Worm (Caenorhabditis elegans) whole organism, L1 larva: ENCODE results near the gene npr-41.

Experiments used
- Y116A8C.19 ChIP-seq: sonication (generic microtip); optimal IDR thresholded peaks from 2 replicates; lab custom pipeline; 2016; ENCODE audit warnings: missing compliant biosample characterization, missing genetic modification characterization, borderline replicate concordance
- blmp-1 ChIP-seq: fragments of 150-350 bp; optimal IDR thresholded peaks from 2 replicates; lab custom pipeline; 2014; ENCODE audit warnings: missing biosample characterization, missing genetic modification characterization
- ceh-63 ChIP-seq: fragments of 200-800 bp; sonication (Bioruptor generic); optimal IDR thresholded peaks from 2 replicates; lab custom pipeline; 2018; ENCODE audit warnings: mild to moderate bottlenecking, missing genetic modification characterization, missing compliant biosample characterization
- ceh-82 ChIP-seq, 3 experiments: fragments of 150-350 bp in 1 of 3; sonication (generic microtip) in 2 of 3; optimal IDR thresholded peaks; 2 replicates each; lab custom pipeline; 2014 to 2017; ENCODE audit warnings: missing biosample characterization in 3 of 3, missing genetic modification characterization in 3 of 3
- ceh-88 ChIP-seq: fragments of 200-800 bp; sonication (Bioruptor generic); IDR thresholded peaks from 2 replicates; pipeline ENCODE4 v1.3.6; 2022; ENCODE audit warnings: missing genetic modification characterization, missing compliant biosample characterization
- dpl-1 ChIP-seq, 3 experiments: fragments of 150-350 bp in 2 of 3; sonication (generic microtip) in 1 of 3; optimal IDR thresholded peaks; 2 replicates each; lab custom pipeline; 2014 to 2017; ENCODE audit warnings: missing biosample characterization in 3 of 3, missing genetic modification characterization in 3 of 3, missing genetic modification reagents in 3 of 3
- dsc-1 ChIP-seq: sonication (generic microtip); optimal IDR thresholded peaks from 2 replicates; lab custom pipeline; 2016; ENCODE audit warnings: mild to moderate bottlenecking, missing genetic modification characterization, missing compliant biosample characterization
- efl-1 ChIP-seq, 4 experiments: fragments of 150-350 bp; optimal IDR thresholded peaks in 3 of 4; peaks in 1 of 4; 1 replicate in 1 of 4; 2 replicates in 3 of 4; lab custom pipeline; 2014; ENCODE audit warnings: missing biosample characterization in 2 of 4, missing genetic modification characterization in 2 of 4, missing genetic modification reagents in 2 of 4
- ets-5 ChIP-seq: fragments of 200-800 bp; sonication (Bioruptor generic); IDR thresholded peaks from 2 replicates; pipeline ENCODE4 v1.3.6; 2022; ENCODE audit warnings: missing genetic modification characterization, missing compliant biosample characterization
- fkh-4 ChIP-seq: sonication (generic microtip); optimal IDR thresholded peaks from 2 replicates; lab custom pipeline; 2016; ENCODE audit warnings: missing compliant biosample characterization, missing genetic modification characterization, borderline replicate concordance
- fkh-8 ChIP-seq: sonication (generic microtip); optimal IDR thresholded peaks from 2 replicates; lab custom pipeline; 2016; ENCODE audit warnings: mild to moderate bottlenecking, missing genetic modification characterization, missing compliant biosample characterization
- grh-1 ChIP-seq: fragments of 200-800 bp; sonication (Bioruptor generic); IDR thresholded peaks from 2 replicates; pipeline ENCODE4 v1.3.6; 2022; ENCODE audit warnings: missing genetic modification reagents, missing genetic modification characterization, missing compliant biosample characterization
- hlh-17 ChIP-seq: fragments of 200-800 bp; sonication (Bioruptor generic); optimal IDR thresholded peaks from 2 replicates; lab custom pipeline; 2018; ENCODE audit warnings: missing genetic modification characterization, mild to moderate bottlenecking, missing compliant biosample characterization, moderate library complexity, borderline replicate concordance
- hlh-4 ChIP-seq: sonication (generic microtip); optimal IDR thresholded peaks from 2 replicates; lab custom pipeline; 2016; ENCODE audit warnings: mild to moderate bottlenecking, missing genetic modification characterization, missing compliant biosample characterization
- hpl-2 ChIP-seq: fragments of 150-350 bp; optimal IDR thresholded peaks from 2 replicates; lab custom pipeline; 2014; ENCODE audit warnings: missing biosample characterization, missing genetic modification reagents, missing genetic modification characterization
- irx-1 ChIP-seq: sonication (generic microtip); optimal IDR thresholded peaks from 2 replicates; lab custom pipeline; 2016; ENCODE audit warnings: missing genetic modification characterization, missing compliant biosample characterization
- jun-1 ChIP-seq: fragments of 150-350 bp; optimal IDR thresholded peaks from 2 replicates; lab custom pipeline; 2014; ENCODE audit warnings: missing biosample characterization, missing genetic modification reagents, missing genetic modification characterization
- lin-14 ChIP-seq: fragments of 200-800 bp; sonication (Bioruptor generic); optimal IDR thresholded peaks from 2 replicates; lab custom pipeline; 2018; ENCODE audit warnings: mild to moderate bottlenecking, missing genetic modification characterization, moderate library complexity, missing compliant biosample characterization
- lin-15B ChIP-seq: fragments of 150-350 bp; sonication (generic microtip); optimal IDR thresholded peaks from 3 replicates; lab custom pipeline; 2014; ENCODE audit warnings: missing biosample characterization, missing genetic modification characterization
- lin-35 ChIP-seq, 2 experiments: fragments of 150-350 bp; optimal IDR thresholded peaks; 2 replicates each; lab custom pipeline; 2014; ENCODE audit warnings: missing biosample characterization in 2 of 2, missing genetic modification characterization in 2 of 2, missing genetic modification reagents in 2 of 2
- lir-3 ChIP-seq: sonication (generic microtip); optimal IDR thresholded peaks from 2 replicates; lab custom pipeline; 2016; ENCODE audit warnings: mild to moderate bottlenecking, missing genetic modification characterization, moderate library complexity, missing compliant biosample characterization; ENCODE audit not compliant: poor library complexity
- lsy-2 ChIP-seq, 2 experiments: fragments of 150-350 bp; optimal IDR thresholded peaks; 2 replicates each; lab custom pipeline; 2014; ENCODE audit warnings: missing biosample characterization in 2 of 2, missing genetic modification characterization in 2 of 2
- mab-9 ChIP-seq: fragments of 200-800 bp; sonication (Bioruptor generic); IDR thresholded peaks from 2 replicates; pipeline ENCODE4 v1.3.6; 2022; ENCODE audit warnings: missing genetic modification reagents, missing genetic modification characterization, missing compliant biosample characterization
- mep-1 ChIP-seq: fragments of 150-350 bp; optimal IDR thresholded peaks from 2 replicates; lab custom pipeline; 2014; ENCODE audit warnings: missing biosample characterization, missing genetic modification characterization
- nhr-11 ChIP-seq: fragments of 150-350 bp; optimal IDR thresholded peaks from 2 replicates; lab custom pipeline; 2014; ENCODE audit warnings: missing biosample characterization, missing genetic modification characterization
- nhr-237 ChIP-seq: fragments of 150-350 bp; optimal IDR thresholded peaks from 2 replicates; lab custom pipeline; 2014; ENCODE audit warnings: missing biosample characterization, missing genetic modification characterization
- nhr-47 ChIP-seq: sonication (generic microtip); optimal IDR thresholded peaks from 2 replicates; lab custom pipeline; 2016; ENCODE audit warnings: mild to moderate bottlenecking, missing genetic modification characterization, moderate library complexity, missing compliant biosample characterization
- nhr-76 ChIP-seq: sonication (generic microtip); optimal IDR thresholded peaks from 2 replicates; lab custom pipeline; 2017; ENCODE audit warnings: missing biosample characterization, missing genetic modification characterization
- nhr-84 ChIP-seq: sonication (generic microtip); optimal IDR thresholded peaks from 2 replicates; lab custom pipeline; 2017; ENCODE audit warnings: missing biosample characterization, missing genetic modification characterization
- nhr-85 ChIP-seq: sonication (generic microtip); peaks from one replicate; lab custom pipeline; 2016; ENCODE audit warnings: missing genetic modification characterization, inconsistent platforms, missing compliant biosample characterization
- nhr-90 ChIP-seq: sonication (generic microtip); optimal IDR thresholded peaks from 2 replicates; lab custom pipeline; 2016; ENCODE audit warnings: mild to moderate bottlenecking, missing genetic modification characterization, missing compliant biosample characterization; ENCODE audit not compliant: poor library complexity
- pag-3 ChIP-seq: sonication (generic microtip); optimal IDR thresholded peaks from 2 replicates; lab custom pipeline; 2017; ENCODE audit warnings: missing genetic modification characterization, mild to moderate bottlenecking, missing compliant biosample characterization, antibody characterized with exemption, borderline replicate concordance; ENCODE audit not compliant: insufficient read depth
- pqm-1 ChIP-seq: sonication (generic microtip); optimal IDR thresholded peaks from 3 replicates; lab custom pipeline; 2017; ENCODE audit warnings: missing biosample characterization, missing genetic modification characterization
- rnt-1 ChIP-seq: sonication (generic microtip); optimal IDR thresholded peaks from 2 replicates; lab custom pipeline; 2016; ENCODE audit warnings: mild to moderate bottlenecking, missing genetic modification characterization, moderate library complexity, missing compliant biosample characterization
- skn-1 ChIP-seq: fragments of 150-350 bp; optimal IDR thresholded peaks from 2 replicates; lab custom pipeline; 2014; ENCODE audit warnings: missing biosample characterization, missing genetic modification characterization
- snpc-4 ChIP-seq: fragments of 150-350 bp; optimal IDR thresholded peaks from 2 replicates; lab custom pipeline; 2014; ENCODE audit warnings: missing biosample characterization, missing genetic modification characterization
- snu-23 ChIP-seq: sonication (generic microtip); optimal IDR thresholded peaks from 2 replicates; lab custom pipeline; 2016; ENCODE audit warnings: missing genetic modification characterization, missing compliant biosample characterization
- sptf-1 ChIP-seq: fragments of 150-350 bp; optimal IDR thresholded peaks from 2 replicates; lab custom pipeline; 2014; ENCODE audit warnings: missing biosample characterization, missing genetic modification characterization
- tbx-2 ChIP-seq: sonication (generic microtip); optimal IDR thresholded peaks from 2 replicates; lab custom pipeline; 2016; ENCODE audit warnings: missing genetic modification characterization, missing compliant biosample characterization
- tlp-1 ChIP-seq: fragments of 150-350 bp; optimal IDR thresholded peaks from 2 replicates; lab custom pipeline; 2014; ENCODE audit warnings: missing biosample characterization, missing genetic modification characterization
- unc-130 ChIP-seq: fragments of 150-350 bp; optimal IDR thresholded peaks from 2 replicates; lab custom pipeline; 2017; ENCODE audit warnings: missing biosample characterization, missing genetic modification characterization, inconsistent platforms
- xbp-1 ChIP-seq: sonication (generic microtip); optimal IDR thresholded peaks from 2 replicates; lab custom pipeline; 2016; ENCODE audit warnings: missing genetic modification characterization, missing compliant biosample characterization
- zag-1 ChIP-seq: fragments of 150-350 bp; optimal IDR thresholded peaks from 2 replicates; lab custom pipeline; 2014; ENCODE audit warnings: missing biosample characterization, missing genetic modification characterization
- zip-4 ChIP-seq: fragments of 200-800 bp; sonication (Bioruptor generic); optimal IDR thresholded peaks from 2 replicates; lab custom pipeline; 2018; ENCODE audit warnings: mild to moderate bottlenecking, missing genetic modification characterization, moderate library complexity, missing compliant biosample characterization
- ztf-11 ChIP-seq, 2 experiments: sonication (generic microtip); optimal IDR thresholded peaks; 2 replicates each; lab custom pipeline; 2016 to 2017; ENCODE audit warnings: missing genetic modification characterization in 2 of 2, missing biosample characterization in 1 of 2, missing compliant biosample characterization in 1 of 2
- ztf-4 ChIP-seq: fragments of 150-350 bp; optimal IDR thresholded peaks from 2 replicates; lab custom pipeline; 2014; ENCODE audit warnings: missing biosample characterization, missing genetic modification characterization

npr-41 gene

ce11 chrII:11484600-11484999, 25.9 kb upstream of the npr-41 start (continued):
- TF ChIP-seq ceh-82 (tag; optimal IDR thresholded peaks at IDR 0.05; lab: Kevin White, UChicago): peak; percentile 38 to 87 (median 46)
- TF ChIP-seq nhr-90 (tag; lab: Kevin White, UChicago): peak; percentile 74
- peak; percentile 1 for TF ChIP-seq irx-1
- TF ChIP-seq nhr-76 (tag; lab: Kevin White, UChicago): no peak
- no peak for TF ChIP-seq nhr-11
- no peak for TF ChIP-seq nhr-84
- no peak for TF ChIP-seq pag-3 (tag; lab: Kevin White, UChicago)
- TF ChIP-seq zag-1: no peak
- no peak for TF ChIP-seq blmp-1 (tag; lab: Kevin White, UChicago)
- TF ChIP-seq lsy-2 (tag; optimal IDR thresholded peaks at IDR 0.05; lab: Kevin White, UChicago): peak; percentile 72 to 91
- peak; percentile 54 for TF ChIP-seq tbx-2 (tag; lab: Kevin White, UChicago)
- peak; percentile 70 for TF ChIP-seq fkh-8
- TF ChIP-seq ets-5 (GFP tag; lab: Robert Waterston, UW): no peak
- peak; percentile 62 for TF ChIP-seq dsc-1 (tag; lab: Kevin White, UChicago)
- TF ChIP-seq fkh-4: no peak
- no peak for TF ChIP-seq hlh-17 (GFP tag; lab: Kevin White, UChicago)
- no peak for TF ChIP-seq tlp-1 (tag; lab: Kevin White, UChicago)
- TF ChIP-seq ceh-63: no peak
- TF ChIP-seq nhr-47 (tag; lab: Kevin White, UChicago): peak; percentile 78
- TF ChIP-seq ztf-4 (tag; lab: Kevin White, UChicago): peak; percentile 14
- peak; percentile 82 for TF ChIP-seq lir-3
- TF ChIP-seq ztf-11 (tag; optimal IDR thresholded peaks at IDR 0.05; lab: Kevin White, UChicago): peak in 1 of 2 experiments; percentile 52
- peak; percentile 15 for TF ChIP-seq zip-4 (GFP tag; lab: Kevin White, UChicago)
- TF ChIP-seq skn-1 (tag; lab: Kevin White, UChicago): peak; percentile 41
- no peak for TF ChIP-seq lin-14 (GFP tag; lab: Kevin White, UChicago)
- TF ChIP-seq efl-1 (optimal IDR thresholded peaks at IDR 0.05; lab: Kevin White, UChicago): peak; percentile 54 to 62
- peak; percentile 50 to 96 for TF ChIP-seq efl-1 (GFP tag; optimal IDR thresholded peaks at IDR 0.05 in 1 of 2; lab: Kevin White, UChicago)
- TF ChIP-seq xbp-1 (tag; lab: Kevin White, UChicago): peak; percentile 53
- peak; percentile 69 to 84 for TF ChIP-seq lin-35 (GFP tag; optimal IDR thresholded peaks at IDR 0.05; lab: Kevin White, UChicago)
- TF ChIP-seq unc-130: peak; percentile 73
- peak; percentile 79 for TF ChIP-seq rnt-1
- peak; percentile 63 for TF ChIP-seq jun-1 (tag; lab: Kevin White, UChicago)
- peak; percentile 19 to 61 (median 59) for TF ChIP-seq dpl-1 (GFP tag; optimal IDR thresholded peaks at IDR 0.05; lab: Kevin White, UChicago)
- peak; percentile 60 for TF ChIP-seq ceh-88
- TF ChIP-seq mab-9 (GFP tag; lab: Robert Waterston, UW): no peak
- peak; percentile 37 for TF ChIP-seq lin-15B (tag; lab: Kevin White, UChicago)
- TF ChIP-seq grh-1 (GFP tag; lab: Robert Waterston, UW): peak; percentile 44; the same call in 1 of the 2 replicates
- peak; percentile 51 for TF ChIP-seq snpc-4
- no peak for TF ChIP-seq nhr-237
- TF ChIP-seq snu-23: peak; percentile 85
- TF ChIP-seq nhr-85 (tag; lab: Kevin White, UChicago): peak; percentile 79
- peak; percentile 85 for TF ChIP-seq mep-1
- no peak for TF ChIP-seq sptf-1 (tag; lab: Kevin White, UChicago)
- TF ChIP-seq, all 84 proteins: peak for 44

ce11 chrII:11485200-11485599, 25.3 kb upstream of the npr-41 start, which contains the start of gene twk-5:
TSS of gene twk-5 (minus strand) at chrII:11485300.
- TF ChIP-seq mab-9 (GFP tag; lab: Robert Waterston, UW): no peak
- TF ChIP-seq Y116A8C.19: no peak
- TF ChIP-seq nhr-85 (tag; lab: Kevin White, UChicago): peak; percentile 67
- no peak for TF ChIP-seq irx-1
- TF ChIP-seq sptf-1 (tag; lab: Kevin White, UChicago): no peak
- TF ChIP-seq ets-5 (GFP tag; lab: Robert Waterston, UW): no peak
- TF ChIP-seq unc-130: no peak
- peak; percentile 17 for TF ChIP-seq lin-14 (GFP tag; lab: Kevin White, UChicago)
- no peak for TF ChIP-seq pqm-1
- peak in 1 of 2 experiments; percentile 7 for TF ChIP-seq lsy-2 (tag; optimal IDR thresholded peaks at IDR 0.05; lab: Kevin White, UChicago)
- TF ChIP-seq hlh-4 (tag; lab: Kevin White, UChicago): no peak
- TF ChIP-seq lin-35 (GFP tag; optimal IDR thresholded peaks at IDR 0.05; lab: Kevin White, UChicago): no peak
- no peak for TF ChIP-seq jun-1 (tag; lab: Kevin White, UChicago)
- TF ChIP-seq ceh-88: no peak
- TF ChIP-seq hpl-2: no peak
- peak; percentile 4 for TF ChIP-seq snu-23
- TF ChIP-seq rnt-1: no peak
